Worm (Caenorhabditis elegans): ENCODE data around the gene Y9C12A.1.

Gene Y9C12A.1

ce11 chrX:726295-726694, 43.7 kb upstream of the Y9C12A.1 start:
- TF ChIP-seq mes-2 (tag; optimal IDR thresholded peaks at IDR 0.05; ENCODE audit: poor library complexity, severe bottlenecking): peak; percentile 14
- peak; percentile 75 for TF ChIP-seq hlh-30 (tag; optimal IDR thresholded peaks at IDR 0.05; ENCODE audit: insufficient read depth)
- TF ChIP-seq lin-38 (GFP tag; IDR thresholded peaks at IDR 0.05): no peak
- peak in 1 of 2 experiments; percentile 10 for TF ChIP-seq mdl-1 (tag; optimal IDR thresholded peaks at IDR 0.05)
- peak in 1 of 2 experiments; percentile 53 for TF ChIP-seq unc-62 (GFP tag; optimal IDR thresholded peaks at IDR 0.05 in 1 of 2)
- TF ChIP-seq unc-62 (tag; optimal IDR thresholded peaks at IDR 0.05): no peak
- TF ChIP-seq ctbp-1 (GFP tag; IDR thresholded peaks at IDR 0.05): no peak

- TF ChIP-seq duxl-1 (tag; optimal IDR thresholded peaks at IDR 0.05; ENCODE audit: poor library complexity) (no peak), set-16 (GFP tag; IDR thresholded peaks at IDR 0.05) (no peak), nhr-25 (tag; optimal IDR thresholded peaks at IDR 0.05; ENCODE audit: borderline replicate concordance, insufficient read depth) (no peak), lin-15B (tag; optimal IDR thresholded peaks at IDR 0.05) (no peak), nhr-111 (GFP tag; optimal IDR thresholded peaks at IDR 0.05) (no peak), zfp-3 (GFP tag; conservative IDR thresholded peaks at IDR 0.05) (no peak)
Observed at ce11 chrX:725868-726267, 43.3 kb upstream of the Y9C12A.1 start, which contains the start of gene sli-1. Gene sli-1 (minus strand): TSS chrX:725968.

- no peak for TF ChIP-seq sdz-12 (GFP tag; optimal IDR thresholded peaks at IDR 0.05)
- TF ChIP-seq nhr-11 (tag; optimal IDR thresholded peaks at IDR 0.05): no peak
- TF ChIP-seq mxl-3 (GFP tag; optimal IDR thresholded peaks at IDR 0.05): no peak
- no peak for TF ChIP-seq cey-2 (tag; optimal IDR thresholded peaks at IDR 0.05; ENCODE audit: borderline replicate concordance, insufficient read depth)
- TF ChIP-seq nhr-6 (tag; optimal IDR thresholded peaks at IDR 0.05): no peak
- TF ChIP-seq ceh-44 (GFP tag; IDR thresholded peaks at IDR 0.05): no peak
- no peak for TF ChIP-seq tag-97 (GFP tag; IDR thresholded peaks at IDR 0.05)
- no peak for TF ChIP-seq zag-1 (tag; optimal IDR thresholded peaks at IDR 0.05)
- TF ChIP-seq madf-9 (GFP tag; conservative IDR thresholded peaks at IDR 0.05): no peak
- no peak for TF ChIP-seq F44E2.7 (GFP tag; IDR thresholded peaks at IDR 0.05)
Observed at ce11 chrX:714398-714797, 31.8 kb upstream of the Y9C12A.1 start, which contains the start of gene irk-2. Gene irk-2 (minus strand): TSS chrX:714498.

ce11 chrX:706490-706889, 23.9 kb upstream of the Y9C12A.1 start, which contains the start of gene M02A10.1:
Gene M02A10.1 (plus strand): TSS chrX:706790.
- TF ChIP-seq lsy-2 (tag; optimal IDR thresholded peaks at IDR 0.05) (no peak), sdz-12 (GFP tag; optimal IDR thresholded peaks at IDR 0.05) (no peak), rbr-2 (tag; optimal IDR thresholded peaks at IDR 0.05) (no peak), R02D3.7 (tag; optimal IDR thresholded peaks at IDR 0.05) (no peak), hif-1 (tag; optimal IDR thresholded peaks at IDR 0.05) (no peak), T20F7.1 (GFP tag; optimal IDR thresholded peaks at IDR 0.05) (no peak), daf-8 (GFP tag; IDR thresholded peaks at IDR 0.05) (no peak), dmd-6 (GFP tag; IDR thresholded peaks at IDR 0.05) (no peak), zfp-3 (GFP tag; conservative IDR thresholded peaks at IDR 0.05) (no peak), lin-15B (tag; optimal IDR thresholded peaks at IDR 0.05) (no peak), vab-7 (GFP tag; IDR thresholded peaks at IDR 0.05) (no peak), zag-1 (tag; optimal IDR thresholded peaks at IDR 0.05) (no peak), pqm-1 (tag; optimal IDR thresholded peaks at IDR 0.05) (no peak), hlh-11 (tag; optimal IDR thresholded peaks at IDR 0.05) (no peak), unc-130 (GFP tag; optimal IDR thresholded peaks at IDR 0.05) (no peak)
